Fruit fly (Drosophila melanogaster) whole organism, embryonic: ENCODE results near the gene Fatp1.

Source experiments
- Atf-2 ChIP-seq: fragments of 200-800 bp; sonication (Bioruptor generic); optimal IDR thresholded peaks from 2 replicates; lab custom pipeline; 2016; ENCODE audit warnings: missing biosample characterization, missing genetic modification characterization
- Bgb ChIP-seq: fragments of 200-800 bp; sonication (Bioruptor generic); IDR thresholded peaks from 2 replicates; pipeline ENCODE4 v1.3.6; 2022; ENCODE audit warnings: missing biosample characterization, missing genetic modification characterization; ENCODE audit not compliant: partially characterized antibody
- CG10366 ChIP-seq: fragments of 200-800 bp; sonication (Bioruptor generic); IDR thresholded peaks from 2 replicates; pipeline ENCODE4 v1.3.6; 2022; ENCODE audit warnings: missing biosample characterization, missing genetic modification characterization
- CG11093 ChIP-seq: fragments of 200-800 bp; sonication (Bioruptor generic); IDR thresholded peaks from 3 replicates; pipeline ENCODE4 v1.3.6; 2022; ENCODE audit warnings: missing biosample characterization, missing genetic modification characterization
- CG11398 ChIP-seq: fragments of 200-800 bp; sonication (Bioruptor generic); optimal IDR thresholded peaks from 2 replicates; lab custom pipeline; 2016; ENCODE audit warnings: missing biosample characterization, missing genetic modification characterization
- CG12155 ChIP-seq: fragments of 200-800 bp; sonication (Bioruptor generic); optimal IDR thresholded peaks from 3 replicates; lab custom pipeline; 2016; ENCODE audit warnings: missing biosample characterization, missing genetic modification characterization
- CG12659 ChIP-seq: fragments of 200-800 bp; sonication (Bioruptor generic); optimal IDR thresholded peaks from 3 replicates; lab custom pipeline; 2017; ENCODE audit warnings: mild to moderate bottlenecking, missing biosample characterization, missing genetic modification reagents, missing genetic modification characterization
- CG12744 ChIP-seq: fragments of 200-800 bp; sonication (Bioruptor generic); optimal IDR thresholded peaks from 2 replicates; lab custom pipeline; 2016; ENCODE audit warnings: missing biosample characterization, missing genetic modification characterization
- CG15514 ChIP-seq: fragments of 200-800 bp; sonication (Bioruptor generic); optimal IDR thresholded peaks from 3 replicates; lab custom pipeline; 2017; ENCODE audit warnings: missing biosample characterization, missing genetic modification characterization, mild to moderate bottlenecking, moderate library complexity, missing genetic modification reagents
- CG17359 ChIP-seq: fragments of 200-800 bp; sonication (Bioruptor generic); optimal IDR thresholded peaks from 3 replicates; lab custom pipeline; 2018; ENCODE audit warnings: missing biosample characterization, mild to moderate bottlenecking, missing genetic modification characterization, moderate library complexity
- CG18262 ChIP-seq: fragments of 200-800 bp; optimal IDR thresholded peaks from 3 replicates; lab custom pipeline; 2019; ENCODE audit warnings: missing biosample characterization, mild to moderate bottlenecking, missing genetic modification characterization, moderate library complexity
- CG2678 ChIP-seq: fragments of 200-800 bp; sonication (Bioruptor generic); optimal IDR thresholded peaks from 3 replicates; lab custom pipeline; 2019; ENCODE audit warnings: missing biosample characterization, mild to moderate bottlenecking, missing genetic modification characterization, moderate library complexity
- CG30020 ChIP-seq: fragments of 200-800 bp; optimal IDR thresholded peaks from 2 replicates; lab custom pipeline; 2019; ENCODE audit warnings: missing biosample characterization, mild to moderate bottlenecking, missing genetic modification characterization, moderate library complexity
- CG31224 ChIP-seq: fragments of 200-800 bp; sonication (Bioruptor generic); IDR thresholded peaks from 2 replicates; pipeline ENCODE4 v1.3.6; 2022; ENCODE audit warnings: missing biosample characterization, missing genetic modification characterization
- CG31388 ChIP-seq: fragments of 200-800 bp; sonication (Bioruptor generic); optimal IDR thresholded peaks from 2 replicates; lab custom pipeline; 2016; ENCODE audit warnings: missing biosample characterization, missing genetic modification characterization
- CG3838 ChIP-seq: fragments of 200-800 bp; sonication (Bioruptor generic); optimal IDR thresholded peaks from 3 replicates; lab custom pipeline; 2016; ENCODE audit warnings: missing biosample characterization, missing genetic modification characterization
- CG4328 ChIP-seq: fragments of 200-800 bp; sonication (Bioruptor generic); optimal IDR thresholded peaks from 3 replicates; lab custom pipeline; 2017; ENCODE audit warnings: missing biosample characterization, missing genetic modification reagents, missing genetic modification characterization
- CG4360 ChIP-seq: fragments of 200-800 bp; sonication (Bioruptor generic); IDR thresholded peaks from 2 replicates; pipeline ENCODE4 v1.3.6; 2022; ENCODE audit warnings: missing biosample characterization, missing genetic modification characterization
- CG8478 ChIP-seq: fragments of >200 bp; optimal IDR thresholded peaks from 2 replicates; lab custom pipeline; 2018
- CG8944 ChIP-seq: fragments of 200-800 bp; sonication (Bioruptor generic); optimal IDR thresholded peaks from 3 replicates; lab custom pipeline; 2016; ENCODE audit warnings: missing biosample characterization, missing genetic modification characterization
- CG9817 ChIP-seq: fragments of 200-800 bp; sonication (Bioruptor generic); optimal IDR thresholded peaks from 2 replicates; lab custom pipeline; 2018; ENCODE audit warnings: missing biosample characterization, mild to moderate bottlenecking, missing genetic modification characterization, moderate library complexity
- CkIIα-i1 ChIP-seq: fragments of 200-800 bp; sonication (Bioruptor generic); IDR thresholded peaks from 2 replicates; pipeline ENCODE4 v1.3.6; 2022; ENCODE audit warnings: missing biosample characterization, missing genetic modification characterization
- Dad ChIP-seq: fragments of 200-800 bp; sonication (Bioruptor generic); optimal IDR thresholded peaks from 3 replicates; lab custom pipeline; 2016; ENCODE audit warnings: missing biosample characterization, missing genetic modification characterization
- Dfd ChIP-seq, 2 experiments: fragments of >200 bp; optimal IDR thresholded peaks; 2 replicates each; lab custom pipeline; 2017; ENCODE audit warnings: missing biosample characterization in 2 of 2, missing genetic modification characterization in 2 of 2
- Dip3 ChIP-seq: fragments of 200-800 bp; sonication (Bioruptor generic); optimal IDR thresholded peaks from 3 replicates; lab custom pipeline; 2016; ENCODE audit warnings: missing biosample characterization, missing genetic modification characterization
- Drgx ChIP-seq: fragments of 200-800 bp; sonication (Bioruptor generic); IDR thresholded peaks from 2 replicates; pipeline ENCODE4 v1.3.6; 2022; ENCODE audit warnings: missing biosample characterization, missing genetic modification characterization
- ERR ChIP-seq: fragments of 200-800 bp; sonication (Bioruptor generic); optimal IDR thresholded peaks from 2 replicates; lab custom pipeline; 2016; ENCODE audit warnings: missing biosample characterization, missing genetic modification characterization
- Elba2 ChIP-seq: fragments of 200-800 bp; sonication (Bioruptor generic); optimal IDR thresholded peaks from 3 replicates; lab custom pipeline; 2016; ENCODE audit warnings: missing biosample characterization, missing genetic modification characterization
- Fer2 ChIP-seq: fragments of 200-800 bp; sonication (Bioruptor generic); optimal IDR thresholded peaks from 2 replicates; lab custom pipeline; 2018; ENCODE audit warnings: missing biosample characterization, mild to moderate bottlenecking, missing genetic modification characterization, moderate library complexity
- HmgD ChIP-seq: fragments of 200-800 bp; sonication (Bioruptor generic); optimal IDR thresholded peaks from 3 replicates; lab custom pipeline; 2016; ENCODE audit warnings: missing biosample characterization, missing genetic modification characterization
- MESR4 ChIP-seq: fragments of 200-800 bp; sonication (Bioruptor generic); optimal IDR thresholded peaks from 2 replicates; lab custom pipeline; 2018; ENCODE audit warnings: missing biosample characterization, mild to moderate bottlenecking, missing genetic modification characterization, moderate library complexity
- Myb ChIP-seq: fragments of 200-800 bp; sonication (Bioruptor generic); optimal IDR thresholded peaks from 2 replicates; lab custom pipeline; 2016; ENCODE audit warnings: missing biosample characterization, missing genetic modification characterization
- Oaz ChIP-seq: fragments of 200-800 bp; sonication (Bioruptor generic); IDR thresholded peaks from 2 replicates; pipeline ENCODE4 v1.3.6; 2022; ENCODE audit warnings: missing biosample characterization, missing genetic modification characterization
- Rx ChIP-seq: fragments of 200-800 bp; sonication (Bioruptor generic); IDR thresholded peaks from 2 replicates; pipeline ENCODE4 v1.3.6; 2022; ENCODE audit warnings: missing biosample characterization, missing genetic modification characterization
- ab ChIP-seq: fragments of 200-800 bp; sonication (Bioruptor generic); optimal IDR thresholded peaks from 2 replicates; lab custom pipeline; 2016; ENCODE audit warnings: missing biosample characterization, missing genetic modification characterization
- ac ChIP-seq: fragments of 200-800 bp; sonication (Bioruptor generic); optimal IDR thresholded peaks from 3 replicates; lab custom pipeline; 2017; ENCODE audit warnings: missing biosample characterization, mild to moderate bottlenecking, missing genetic modification characterization
- ato ChIP-seq: fragments of 200-800 bp; sonication (Bioruptor generic); IDR thresholded peaks from 2 replicates; pipeline ENCODE4 v1.3.6; 2022; ENCODE audit warnings: missing biosample characterization, missing genetic modification characterization; ENCODE audit not compliant: partially characterized antibody
- chinmo ChIP-seq: fragments of 200-800 bp; sonication (Bioruptor generic); IDR thresholded peaks from 4 replicates; pipeline ENCODE4 v1.3.6; 2022; ENCODE audit warnings: missing biosample characterization, missing genetic modification characterization; ENCODE audit not compliant: partially characterized antibody
- chm ChIP-seq: fragments of 200-800 bp; sonication (Bioruptor generic); IDR thresholded peaks from 2 replicates; pipeline ENCODE4 v1.3.6; 2022; ENCODE audit warnings: missing biosample characterization, missing genetic modification characterization
- dmrt99B ChIP-seq: fragments of 200-800 bp; sonication (Bioruptor generic); optimal IDR thresholded peaks from 2 replicates; lab custom pipeline; 2018; ENCODE audit warnings: missing biosample characterization, mild to moderate bottlenecking, missing genetic modification characterization, moderate library complexity
- fd96Cb ChIP-seq: fragments of 200-800 bp; sonication (Bioruptor generic); optimal IDR thresholded peaks from 2 replicates; lab custom pipeline; 2018; ENCODE audit warnings: missing biosample characterization, mild to moderate bottlenecking, missing genetic modification characterization, moderate library complexity
- gce ChIP-seq: fragments of 200-800 bp; sonication (Bioruptor generic); IDR thresholded peaks from 3 replicates; pipeline ENCODE4 v1.3.6; 2022; ENCODE audit warnings: missing biosample characterization, missing genetic modification characterization
- gsb-n ChIP-seq: fragments of 200-800 bp; sonication (Bioruptor generic); optimal IDR thresholded peaks from 3 replicates; lab custom pipeline; 2018; ENCODE audit warnings: missing biosample characterization, mild to moderate bottlenecking, missing genetic modification characterization
- mam ChIP-seq: fragments of 200-800 bp; sonication (Bioruptor generic); optimal IDR thresholded peaks from 3 replicates; lab custom pipeline; 2016; ENCODE audit warnings: missing biosample characterization, missing genetic modification characterization
- nerfin-1 ChIP-seq: fragments of 200-800 bp; sonication (Bioruptor generic); optimal IDR thresholded peaks from 3 replicates; lab custom pipeline; 2019; ENCODE audit warnings: missing biosample characterization, mild to moderate bottlenecking, missing genetic modification characterization, moderate library complexity
- nom ChIP-seq: fragments of 200-800 bp; sonication (Bioruptor generic); optimal IDR thresholded peaks from 2 replicates; lab custom pipeline; 2017; ENCODE audit warnings: missing biosample characterization, missing genetic modification characterization, mild to moderate bottlenecking, moderate library complexity, missing genetic modification reagents
- salm ChIP-seq: fragments of 200-800 bp; sonication (Bioruptor generic); optimal IDR thresholded peaks from 2 replicates; lab custom pipeline; 2018; ENCODE audit warnings: missing biosample characterization, mild to moderate bottlenecking, missing genetic modification characterization
- sr ChIP-seq: fragments of 200-800 bp; sonication (Bioruptor generic); IDR thresholded peaks from 3 replicates; pipeline ENCODE4 v1.3.6; 2022; ENCODE audit warnings: missing biosample characterization, missing genetic modification characterization
- trh ChIP-seq: fragments of 200-800 bp; sonication (Bioruptor generic); optimal IDR thresholded peaks from 2 replicates; lab custom pipeline; 2016; ENCODE audit warnings: missing biosample characterization, missing genetic modification characterization
- usp ChIP-seq: fragments of >200 bp; optimal IDR thresholded peaks from 2 replicates; lab custom pipeline; 2017; ENCODE audit warnings: missing biosample characterization, missing genetic modification characterization
- vnd ChIP-seq: fragments of 200-800 bp; sonication (Bioruptor generic); IDR thresholded peaks from 3 replicates; pipeline ENCODE4 v1.3.6; 2022; ENCODE audit warnings: missing biosample characterization, missing genetic modification characterization; ENCODE audit not compliant: partially characterized antibody
- wor ChIP-seq: fragments of 200-800 bp; sonication (Bioruptor generic); IDR thresholded peaks from 2 replicates; pipeline ENCODE4 v1.3.6; 2022; ENCODE audit warnings: missing biosample characterization, missing genetic modification characterization

Fatp1 gene

dm6 chr2L:10565674-10566073, 48.7 kb upstream of the Fatp1 start (continued):
- no peak for TF ChIP-seq HmgD (GFP tag; lab: Kevin White, UChicago)
- no peak for TF ChIP-seq CG12744 (GFP tag; lab: Kevin White, UChicago)
- TF ChIP-seq CG10366 (GFP tag; lab: Robert Waterston, UW) = 0 out of 2 replicates have a peak, but pooled peaks have one; percentile 26
- TF ChIP-seq Rx (GFP tag; lab: Robert Waterston, UW) = no peak
- no peak for TF ChIP-seq salm (tag; lab: Kevin White, UChicago)
- peak; percentile 55 for TF ChIP-seq CG15514 (GFP tag; lab: Kevin White, UChicago)
- TF ChIP-seq MESR4 (GFP tag; lab: Kevin White, UChicago) = no peak
- TF ChIP-seq chinmo (GFP tag; lab: Robert Waterston, UW) = no peak
- no peak for TF ChIP-seq trh (GFP tag; lab: Kevin White, UChicago)
- no peak for TF ChIP-seq Atf-2
- TF ChIP-seq ac (GFP tag; lab: Kevin White, UChicago) = no peak
- TF ChIP-seq CG4328 (GFP tag; lab: Kevin White, UChicago) = no peak
- TF ChIP-seq CG9817 (tag; lab: Kevin White, UChicago) = peak; percentile 25
- TF ChIP-seq dmrt99B (tag; lab: Kevin White, UChicago) = peak; percentile 62
- TF ChIP-seq vnd = no peak
- TF ChIP-seq usp (GFP tag; lab: Kevin White, UChicago) = no peak
- TF ChIP-seq Fer2 = no peak
- TF ChIP-seq Dip3 (GFP tag; lab: Kevin White, UChicago) = peak; percentile 35
- TF ChIP-seq CG12659 (GFP tag; lab: Kevin White, UChicago) = peak; percentile 35
- no peak for TF ChIP-seq Dad (GFP tag; lab: Kevin White, UChicago)
- peak; percentile 32 for TF ChIP-seq ERR (GFP tag; lab: Kevin White, UChicago)
- TF ChIP-seq CG4360 (GFP tag; lab: Robert Waterston, UW) = no peak
- TF ChIP-seq nerfin-1 (tag; lab: Kevin White, UChicago) = no peak
- peak; percentile 63 for TF ChIP-seq mam
- no peak for TF ChIP-seq Elba2 (GFP tag; lab: Kevin White, UChicago)
- no peak for TF ChIP-seq CG31388
- peak; percentile 4 for TF ChIP-seq CG12155 (GFP tag; lab: Kevin White, UChicago)
- peak; percentile 51; the same call in 1 of the 2 replicates for TF ChIP-seq CG31224 (GFP tag; lab: Robert Waterston, UW)
- no peak for TF ChIP-seq gsb-n (tag; lab: Kevin White, UChicago)
- no peak for TF ChIP-seq chm (GFP tag; lab: Robert Waterston, UW)
- TF ChIP-seq wor = no peak
- peak; percentile 69 for TF ChIP-seq CG2678 (tag; lab: Kevin White, UChicago)
- TF ChIP-seq CG3838 = no peak
- peak; percentile 17 for TF ChIP-seq CG8944 (GFP tag; lab: Kevin White, UChicago)
- TF ChIP-seq gce = no peak
- no peak for TF ChIP-seq nom (GFP tag; lab: Kevin White, UChicago)
- peak; percentile 15 for TF ChIP-seq CG18262 (tag; lab: Kevin White, UChicago)
- TF ChIP-seq CG11398 (GFP tag; lab: Kevin White, UChicago) = no peak
- no peak for TF ChIP-seq CG30020 (tag; lab: Kevin White, UChicago)
- TF ChIP-seq CG11093 = no peak
- no peak for TF ChIP-seq ab (GFP tag; lab: Kevin White, UChicago)
- no peak for TF ChIP-seq CG8478 (lab: Kevin White, UChicago)
- peak; percentile 40 for TF ChIP-seq Myb (GFP tag; lab: Kevin White, UChicago)
- TF ChIP-seq Dfd (GFP tag; optimal IDR thresholded peaks at IDR 0.05; lab: Kevin White, UChicago) = no peak
- peak; percentile 10 for TF ChIP-seq fd96Cb (tag; lab: Kevin White, UChicago)
- TF ChIP-seq ato (GFP tag; lab: Robert Waterston, UW) = no peak
- peak; percentile 44 for TF ChIP-seq CG17359 (tag; lab: Kevin White, UChicago)
- TF ChIP-seq Bgb (GFP tag; lab: Robert Waterston, UW) = no peak
- no peak for TF ChIP-seq sr (GFP tag; lab: Robert Waterston, UW)
- TF ChIP-seq Oaz (GFP tag; lab: Robert Waterston, UW) = 0 out of 2 replicates have a peak, but pooled peaks have one; percentile 7
- no peak for TF ChIP-seq Drgx
- no peak for TF ChIP-seq CkIIα-i1 (GFP tag; lab: Robert Waterston, UW)
